Fruit fly (Drosophila melanogaster) whole organism, embryonic: ENCODE data around the gene CG15337.

Experiments
- Ada2b ChIP-seq: fragments of 200-800 bp; sonication (Bioruptor generic); IDR thresholded peaks from 2 replicates; pipeline ENCODE4 v1.3.6; 2022; ENCODE audit warnings: missing biosample characterization, missing genetic modification characterization
- CG10209 ChIP-seq: fragments of 200-800 bp; sonication (Bioruptor generic); optimal IDR thresholded peaks from 3 replicates; lab custom pipeline; 2017; ENCODE audit warnings: missing biosample characterization, mild to moderate bottlenecking, missing genetic modification characterization, missing genetic modification reagents
- CG10366 ChIP-seq: fragments of 200-800 bp; sonication (Bioruptor generic); IDR thresholded peaks from 2 replicates; pipeline ENCODE4 v1.3.6; 2022; ENCODE audit warnings: missing biosample characterization, missing genetic modification characterization
- CG11504 ChIP-seq: fragments of 200-800 bp; sonication (Bioruptor generic); optimal IDR thresholded peaks from 3 replicates; lab custom pipeline; 2019; ENCODE audit warnings: missing biosample characterization, mild to moderate bottlenecking, missing genetic modification characterization, moderate library complexity
- CG12659 ChIP-seq: fragments of 200-800 bp; sonication (Bioruptor generic); optimal IDR thresholded peaks from 3 replicates; lab custom pipeline; 2017; ENCODE audit warnings: mild to moderate bottlenecking, missing biosample characterization, missing genetic modification reagents, missing genetic modification characterization
- CG12769 ChIP-seq: fragments of 200-800 bp; sonication (Bioruptor generic); optimal IDR thresholded peaks from 2 replicates; lab custom pipeline; 2019; ENCODE audit warnings: missing biosample characterization, mild to moderate bottlenecking, missing genetic modification characterization, moderate library complexity
- CG13424 ChIP-seq: fragments of 200-800 bp; sonication (Bioruptor generic); optimal IDR thresholded peaks from 2 replicates; lab custom pipeline; 2019; ENCODE audit warnings: missing biosample characterization, mild to moderate bottlenecking, missing genetic modification characterization, moderate library complexity
- CG13775 ChIP-seq: fragments of 200-800 bp; sonication (Bioruptor generic); optimal IDR thresholded peaks from 3 replicates; lab custom pipeline; 2017; ENCODE audit warnings: missing biosample characterization, mild to moderate bottlenecking, missing genetic modification characterization
- CG15073 ChIP-seq: fragments of 200-800 bp; sonication (Bioruptor generic); optimal IDR thresholded peaks from 2 replicates; lab custom pipeline; 2016; ENCODE audit warnings: missing biosample characterization, missing genetic modification characterization
- CG15269 ChIP-seq: fragments of 200-800 bp; sonication (Bioruptor generic); optimal IDR thresholded peaks from 2 replicates; lab custom pipeline; 2018; ENCODE audit warnings: missing biosample characterization, mild to moderate bottlenecking, missing genetic modification characterization, moderate library complexity
- CG17361 ChIP-seq: fragments of 200-800 bp; sonication (Bioruptor generic); IDR thresholded peaks from 3 replicates; pipeline ENCODE4 v1.3.6; 2022; ENCODE audit warnings: missing biosample characterization, missing genetic modification characterization
- CG18599 ChIP-seq: fragments of 200-800 bp; sonication (Bioruptor generic); optimal IDR thresholded peaks from 3 replicates; lab custom pipeline; 2017; ENCODE audit warnings: missing biosample characterization, missing genetic modification characterization, mild to moderate bottlenecking, moderate library complexity, missing genetic modification reagents
- CG2712 ChIP-seq: fragments of 200-800 bp; optimal IDR thresholded peaks from 3 replicates; lab custom pipeline; 2019; ENCODE audit warnings: missing biosample characterization, mild to moderate bottlenecking, missing genetic modification characterization, moderate library complexity
- CG30403 ChIP-seq: fragments of 200-800 bp; sonication (Bioruptor generic); optimal IDR thresholded peaks from 3 replicates; lab custom pipeline; 2016; ENCODE audit warnings: missing biosample characterization, missing genetic modification characterization
- CG32532 ChIP-seq: fragments of 200-800 bp; sonication (Bioruptor generic); IDR thresholded peaks from 2 replicates; pipeline ENCODE4 v1.3.6; 2022; ENCODE audit warnings: missing biosample characterization, missing genetic modification characterization
- CG34422 ChIP-seq: fragments of 200-800 bp; sonication (Bioruptor generic); IDR thresholded peaks from 3 replicates; pipeline ENCODE4 v1.3.6; 2022; ENCODE audit warnings: missing biosample characterization, missing genetic modification characterization
- CG6654 ChIP-seq: fragments of 200-800 bp; sonication (Bioruptor generic); optimal IDR thresholded peaks from 2 replicates; lab custom pipeline; 2017; ENCODE audit warnings: missing biosample characterization, mild to moderate bottlenecking, missing genetic modification characterization
- CG6689 ChIP-seq: fragments of 200-800 bp; sonication (Bioruptor generic); IDR thresholded peaks from 2 replicates; pipeline ENCODE4 v1.3.6; 2022; ENCODE audit warnings: missing biosample characterization, missing genetic modification characterization
- CG6765 ChIP-seq: fragments of 200-800 bp; sonication (Bioruptor generic); optimal IDR thresholded peaks from 3 replicates; lab custom pipeline; 2017; ENCODE audit warnings: missing biosample characterization, mild to moderate bottlenecking, missing genetic modification characterization
- CG7839 ChIP-seq: fragments of 200-800 bp; sonication (Bioruptor generic); optimal IDR thresholded peaks from 3 replicates; lab custom pipeline; 2018; ENCODE audit warnings: missing biosample characterization, mild to moderate bottlenecking, missing genetic modification characterization, moderate library complexity
- CG8924 ChIP-seq: fragments of 200-800 bp; optimal IDR thresholded peaks from 3 replicates; lab custom pipeline; 2019; ENCODE audit warnings: missing biosample characterization, mild to moderate bottlenecking, missing genetic modification characterization, moderate library complexity
- CG9727 ChIP-seq: fragments of 200-800 bp; sonication (Bioruptor generic); optimal IDR thresholded peaks from 3 replicates; lab custom pipeline; 2017; ENCODE audit warnings: missing biosample characterization, mild to moderate bottlenecking, missing genetic modification characterization
- D ChIP-seq, 2 experiments: fragments of 200-800 bp in 1 of 2; fragments of >200 bp in 1 of 2; sonication (Bioruptor generic) in 1 of 2; optimal IDR thresholded peaks; 2 replicates in 1 of 2; 3 replicates in 1 of 2; lab custom pipeline; 2017; ENCODE audit warnings: mild to moderate bottlenecking in 1 of 2, missing biosample characterization in 1 of 2, missing genetic modification characterization in 1 of 2, missing genetic modification reagents in 1 of 2
- D19A ChIP-seq: fragments of 200-800 bp; optimal IDR thresholded peaks from 3 replicates; lab custom pipeline; 2019; ENCODE audit warnings: missing biosample characterization, mild to moderate bottlenecking, missing genetic modification characterization, moderate library complexity
- Dll ChIP-seq: fragments of 200-800 bp; sonication (Bioruptor generic); IDR thresholded peaks from 4 replicates; pipeline ENCODE4 v1.3.6; 2022; ENCODE audit warnings: missing biosample characterization, missing genetic modification characterization; ENCODE audit not compliant: partially characterized antibody
- Fer3 ChIP-seq: fragments of 200-800 bp; sonication (Bioruptor generic); optimal IDR thresholded peaks from 2 replicates; lab custom pipeline; 2018; ENCODE audit warnings: missing biosample characterization, mild to moderate bottlenecking, missing genetic modification characterization, moderate library complexity
- HLH4C ChIP-seq: fragments of 200-800 bp; sonication (Bioruptor generic); IDR thresholded peaks from 3 replicates; pipeline ENCODE4 v1.3.6; 2022; ENCODE audit warnings: missing biosample characterization, missing genetic modification characterization; ENCODE audit not compliant: partially characterized antibody
- Hr51 ChIP-seq, 2 experiments: fragments of 200-800 bp; sonication (Bioruptor generic); optimal IDR thresholded peaks; 2 replicates in 1 of 2; 3 replicates in 1 of 2; lab custom pipeline; 2016 to 2018; ENCODE audit warnings: missing biosample characterization in 2 of 2, missing genetic modification characterization in 2 of 2, mild to moderate bottlenecking in 1 of 2, moderate library complexity in 1 of 2
- Hsf ChIP-seq: fragments of 200-800 bp; sonication (Bioruptor generic); optimal IDR thresholded peaks from 3 replicates; lab custom pipeline; 2016; ENCODE audit warnings: missing biosample characterization, missing genetic modification characterization
- MBD-R2 ChIP-seq: fragments of 200-800 bp; sonication (Bioruptor generic); IDR thresholded peaks from 2 replicates; pipeline ENCODE4 v1.3.6; 2022; ENCODE audit warnings: missing biosample characterization, missing genetic modification characterization
- Med ChIP-seq: fragments of 200-800 bp; sonication (Bioruptor generic); peaks from one replicate; lab custom pipeline; 2016; ENCODE audit warnings: missing biosample characterization, missing genetic modification characterization, mild to moderate bottlenecking, inconsistent platforms, moderate library complexity
- Meics ChIP-seq: fragments of 200-800 bp; sonication (Bioruptor generic); optimal IDR thresholded peaks from 2 replicates; lab custom pipeline; 2017; ENCODE audit warnings: missing biosample characterization, mild to moderate bottlenecking, missing genetic modification characterization
- Nf-YC ChIP-seq: fragments of 200-800 bp; optimal IDR thresholded peaks from 3 replicates; lab custom pipeline; 2019; ENCODE audit warnings: missing biosample characterization, mild to moderate bottlenecking, missing genetic modification characterization, moderate library complexity
- Oli ChIP-seq: fragments of 200-800 bp; sonication (Bioruptor generic); optimal IDR thresholded peaks from 2 replicates; lab custom pipeline; 2018; ENCODE audit warnings: missing biosample characterization, mild to moderate bottlenecking, missing genetic modification characterization, moderate library complexity
- Ptx1 ChIP-seq: fragments of 200-800 bp; sonication (Bioruptor generic); IDR thresholded peaks from 2 replicates; pipeline ENCODE4 v1.3.6; 2022; ENCODE audit warnings: missing biosample characterization, missing genetic modification characterization
- Rfx ChIP-seq: fragments of 200-800 bp; sonication (Bioruptor generic); IDR thresholded peaks from 2 replicates; pipeline ENCODE4 v1.3.6; 2022; ENCODE audit warnings: missing biosample characterization, missing genetic modification characterization
- Xbp1 ChIP-seq: fragments of 200-800 bp; sonication (Bioruptor generic); optimal IDR thresholded peaks from 3 replicates; lab custom pipeline; 2016; ENCODE audit warnings: missing biosample characterization, mild to moderate bottlenecking, missing genetic modification characterization
- Xrp1 ChIP-seq: fragments of 200-800 bp; sonication (Bioruptor generic); IDR thresholded peaks from 2 replicates; pipeline ENCODE4 v1.3.6; 2022; ENCODE audit warnings: missing biosample characterization, missing genetic modification characterization
- cwo ChIP-seq: fragments of 200-800 bp; sonication (Bioruptor generic); optimal IDR thresholded peaks from 3 replicates; lab custom pipeline; 2017; ENCODE audit warnings: missing biosample characterization, missing genetic modification characterization, mild to moderate bottlenecking, moderate library complexity, missing genetic modification reagents
- dmrt99B ChIP-seq: fragments of 200-800 bp; sonication (Bioruptor generic); optimal IDR thresholded peaks from 2 replicates; lab custom pipeline; 2018; ENCODE audit warnings: missing biosample characterization, mild to moderate bottlenecking, missing genetic modification characterization, moderate library complexity
- hkb ChIP-seq, 2 experiments: fragments of 200-800 bp in 1 of 2; fragments of >200 bp in 1 of 2; sonication (Bioruptor generic) in 1 of 2; IDR thresholded peaks in 1 of 2; optimal IDR thresholded peaks in 1 of 2; 2 replicates each; pipeline versions ENCODE4 v1.3.6 to Lab custom; 2017 to 2022; ENCODE audit warnings: missing biosample characterization in 1 of 2, missing genetic modification characterization in 1 of 2
- jing ChIP-seq: fragments of 200-800 bp; sonication (Bioruptor generic); optimal IDR thresholded peaks from 2 replicates; lab custom pipeline; 2018; ENCODE audit warnings: missing biosample characterization, mild to moderate bottlenecking, missing genetic modification characterization
- lab ChIP-seq: fragments of 200-800 bp; sonication (Bioruptor generic); optimal IDR thresholded peaks from 3 replicates; lab custom pipeline; 2017; ENCODE audit warnings: missing biosample characterization, missing genetic modification characterization, mild to moderate bottlenecking, moderate library complexity, missing genetic modification reagents
- sr ChIP-seq: fragments of 200-800 bp; sonication (Bioruptor generic); IDR thresholded peaks from 3 replicates; pipeline ENCODE4 v1.3.6; 2022; ENCODE audit warnings: missing biosample characterization, missing genetic modification characterization
- unpg ChIP-seq: fragments of 200-800 bp; sonication (Bioruptor generic); optimal IDR thresholded peaks from 3 replicates; lab custom pipeline; 2018; ENCODE audit warnings: missing biosample characterization, mild to moderate bottlenecking, missing genetic modification characterization, moderate library complexity
- vnd ChIP-seq: fragments of 200-800 bp; sonication (Bioruptor generic); IDR thresholded peaks from 3 replicates; pipeline ENCODE4 v1.3.6; 2022; ENCODE audit warnings: missing biosample characterization, missing genetic modification characterization; ENCODE audit not compliant: partially characterized antibody

Gene CG15337

DNA sequence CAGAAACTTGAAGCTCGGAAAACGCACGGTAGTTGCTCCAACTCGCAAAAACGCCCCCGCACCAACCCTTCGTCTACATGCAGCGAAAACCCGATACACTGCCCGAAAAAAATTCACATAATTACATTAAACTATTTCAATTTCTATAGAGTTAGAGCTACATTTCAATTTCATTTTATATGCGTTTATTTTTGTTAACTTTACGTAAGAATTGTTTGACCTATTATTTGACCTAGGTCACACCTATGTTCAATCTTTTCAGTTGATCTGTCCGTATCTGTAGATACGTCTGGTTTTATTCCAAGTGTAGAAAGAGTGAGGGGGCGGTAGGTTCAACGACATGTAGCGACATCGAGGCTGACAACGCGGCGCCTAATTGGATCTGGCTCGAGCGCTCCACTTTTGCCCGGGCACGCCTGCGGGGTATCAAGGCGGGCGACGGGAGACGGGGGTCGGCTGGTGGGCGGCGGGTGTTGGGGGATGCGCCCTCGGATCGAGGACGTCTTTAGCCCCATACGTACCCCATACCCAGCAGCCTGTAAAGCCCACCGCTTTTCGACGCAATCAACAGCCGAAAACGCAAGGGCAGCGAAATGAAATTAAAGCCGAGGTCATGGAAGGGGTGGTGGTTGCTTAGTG is 43.0 kb downstream of the CG15337 start (continued):
- TF ChIP-seq Med (peak; percentile 77), unpg (GFP tag; lab: Kevin White, UChicago) (peak; percentile 27), Ada2b (GFP tag; lab: Robert Waterston, UW) (peak; percentile 45; the same call in 1 of the 2 replicates), CG8924 (tag; lab: Kevin White, UChicago) (peak; percentile 18), CG13775 (peak; percentile 14), vnd (no peak), CG10209 (GFP tag; lab: Kevin White, UChicago) (peak; percentile 10), CG18599 (peak; percentile 61), D19A (peak; percentile 3), sr (0 out of 3 replicates have a peak, but pooled peaks have one; percentile 23), CG2712 (tag; lab: Kevin White, UChicago) (peak; percentile 15), Hr51 (GFP tag; optimal IDR thresholded peaks at IDR 0.05; lab: Kevin White, UChicago) (peak in 1 of 2 experiments; percentile 56), CG15073 (GFP tag; lab: Kevin White, UChicago) (no peak), Xbp1 (peak; percentile 21), MBD-R2 (GFP tag; lab: Robert Waterston, UW) (no peak), jing (peak; percentile 13), CG17361 (GFP tag; lab: Robert Waterston, UW) (0 out of 3 replicates have a peak, but pooled peaks have one; percentile 24), Nf-YC (tag; lab: Kevin White, UChicago) (peak; percentile 14), HLH4C (GFP tag; lab: Robert Waterston, UW) (no peak), CG10366 (peak; percentile 24; the same call in 1 of the 2 replicates), CG6689 (GFP tag; lab: Robert Waterston, UW) (0 out of 2 replicates have a peak, but pooled peaks have one; percentile 33), CG30403 (GFP tag; lab: Kevin White, UChicago) (peak; percentile 36), CG12659 (peak; percentile 23), hkb (optimal IDR thresholded peaks at IDR 0.05; lab: Kevin White, UChicago) (no peak), hkb (GFP tag; IDR thresholded peaks at IDR 0.05; lab: Robert Waterston, UW) (peak; percentile 50; the same call in 1 of the 2 replicates), Xrp1 (GFP tag; lab: Robert Waterston, UW) (peak; percentile 37; the same call in 1 of the 2 replicates), lab (GFP tag; lab: Kevin White, UChicago) (peak; percentile 48), Hsf (GFP tag; lab: Kevin White, UChicago) (peak; percentile 10), CG13424 (tag; lab: Kevin White, UChicago) (peak; percentile 41), CG32532 (GFP tag; lab: Robert Waterston, UW) (0 out of 2 replicates have a peak, but pooled peaks have one; percentile 10), Ptx1 (peak; percentile 38; the same call in 1 of the 2 replicates), CG9727 (GFP tag; lab: Kevin White, UChicago) (peak; percentile 16), Fer3 (tag; lab: Kevin White, UChicago) (peak; percentile 31), dmrt99B (tag; lab: Kevin White, UChicago) (peak; percentile 54), Dll (GFP tag; lab: Robert Waterston, UW) (no peak), Rfx (GFP tag; lab: Robert Waterston, UW) (peak; percentile 54; the same call in 1 of the 2 replicates), CG7839 (peak; percentile 45), CG15269 (peak; percentile 19), D (optimal IDR thresholded peaks at IDR 0.05; lab: Kevin White, UChicago) (no peak), D (GFP tag; optimal IDR thresholded peaks at IDR 0.05; lab: Kevin White, UChicago) (no peak), Meics (GFP tag; lab: Kevin White, UChicago) (peak; percentile 21), cwo (GFP tag; lab: Kevin White, UChicago) (peak; percentile 43), Oli (peak; percentile 37), CG34422 (GFP tag; lab: Robert Waterston, UW) (0 out of 3 replicates have a peak, but pooled peaks have one; percentile 28), CG6654 (no peak), CG11504 (tag; lab: Kevin White, UChicago) (peak; percentile 67), CG12769 (tag; lab: Kevin White, UChicago) (peak; percentile 42), CG6765 (GFP tag; lab: Kevin White, UChicago) (peak; percentile 4)
